Fruit fly (Drosophila melanogaster) Kc167 (cell line): ENCODE results near the gene Ugt37E1.

Experiments
- Myc ChIP-seq: fragments of >200 bp; optimal IDR thresholded peaks from 2 replicates; lab custom pipeline; 2017; ENCODE audit warnings: missing external identifiers
- Sin3A ChIP-seq: fragments of >200 bp; optimal IDR thresholded peaks from 2 replicates; lab custom pipeline; 2018; ENCODE audit warnings: missing external identifiers
- h ChIP-seq: fragments of >200 bp; optimal IDR thresholded peaks from 3 replicates; lab custom pipeline; 2018; ENCODE audit warnings: missing external identifiers
- insv ChIP-seq: fragments of >200 bp; optimal IDR thresholded peaks from 3 replicates; lab custom pipeline; 2018; ENCODE audit warnings: missing external identifiers
- psq ChIP-seq: fragments of >200 bp; optimal IDR thresholded peaks from 2 replicates; lab custom pipeline; 2017; ENCODE audit warnings: missing external identifiers
- ttk ChIP-seq: sonication (Bioruptor generic); optimal IDR thresholded peaks from 2 replicates; lab custom pipeline; 2017; ENCODE audit warnings: missing external identifiers

The Ugt37E1 gene

DNA sequence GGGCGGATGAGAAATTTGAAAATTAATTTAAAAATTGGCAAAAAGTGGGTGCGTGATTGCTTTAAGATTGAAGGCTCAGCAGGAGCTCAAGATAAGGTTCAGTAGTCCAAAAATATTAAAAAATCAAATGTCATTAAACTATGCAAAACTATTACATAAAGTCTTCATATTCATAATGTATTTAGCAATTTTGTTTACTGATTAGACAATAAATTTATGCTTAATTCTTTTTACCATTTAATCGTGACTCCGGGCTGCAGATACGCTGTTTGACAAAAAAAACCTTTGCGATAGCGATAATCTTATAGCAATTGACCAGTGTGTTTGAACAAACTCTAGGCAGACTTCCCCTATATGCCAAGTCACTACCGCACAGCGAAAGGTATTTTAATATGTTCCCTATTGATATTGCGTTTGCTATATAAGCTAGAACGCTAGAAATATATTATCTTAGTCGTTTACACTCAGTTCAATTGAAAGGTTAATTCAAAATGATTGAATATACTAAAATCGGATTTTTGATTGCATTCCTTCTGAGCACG is at the start of gene Ugt37E1:
TSS of gene Ugt37E1 (plus strand) at position 492 of the 542 bp plus-strand sequence.
- TF ChIP-seq Myc (lab: Kevin White, UChicago) (no peak), ttk (lab: Kevin White, UChicago) (no peak)

DNA sequence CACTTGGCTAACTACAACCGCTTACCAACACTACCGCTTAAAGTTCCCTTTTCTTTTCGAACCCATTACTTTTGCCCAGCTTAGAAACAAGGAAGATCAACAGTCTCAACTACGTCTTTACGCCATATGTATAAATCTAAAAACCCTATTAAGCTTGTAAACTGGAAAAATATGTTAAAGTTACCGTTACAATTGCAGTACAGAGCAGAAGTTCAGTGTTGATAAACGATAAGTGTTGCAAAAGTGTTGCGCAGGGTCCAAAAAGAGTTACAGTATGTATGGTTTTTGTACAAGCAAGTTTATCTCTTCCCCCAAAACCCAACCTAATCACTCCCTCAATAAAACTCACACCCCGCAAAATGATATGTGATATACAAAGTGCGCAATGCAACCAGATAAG is 49.2 kb upstream of the Ugt37E1 start:
- no peak for TF ChIP-seq Sin3A (lab: Kevin White, UChicago)
- no peak for TF ChIP-seq psq (lab: Kevin White, UChicago)
- TF ChIP-seq insv (lab: Kevin White, UChicago) = no peak
- no peak for TF ChIP-seq ttk (lab: Kevin White, UChicago)
- no peak for TF ChIP-seq h (lab: Kevin White, UChicago)
- no peak for TF ChIP-seq Myc (lab: Kevin White, UChicago)

- no peak for TF ChIP-seq ttk (lab: Kevin White, UChicago)
- TF ChIP-seq insv (lab: Kevin White, UChicago) = no peak
- no peak for TF ChIP-seq h (lab: Kevin White, UChicago)
- TF ChIP-seq Sin3A (lab: Kevin White, UChicago) = no peak
- TF ChIP-seq psq (lab: Kevin White, UChicago) = no peak
- TF ChIP-seq Myc (lab: Kevin White, UChicago) = no peak
Observed at dm6 chr2L:16752340-16752739, 44.1 kb upstream of the Ugt37E1 start.

dm6 chr2L:16754074-16754473 is 42.3 kb upstream of the Ugt37E1 start, which contains the start of gene yellow-b:
yellow-b (plus strand) TSS chr2L:16754336.
- TF ChIP-seq ttk (lab: Kevin White, UChicago) = no peak
- no peak for TF ChIP-seq psq (lab: Kevin White, UChicago)
- TF ChIP-seq Myc (lab: Kevin White, UChicago) = no peak
- no peak for TF ChIP-seq insv (lab: Kevin White, UChicago)
- no peak for TF ChIP-seq h (lab: Kevin White, UChicago)
- no peak for TF ChIP-seq Sin3A (lab: Kevin White, UChicago)

DNA sequence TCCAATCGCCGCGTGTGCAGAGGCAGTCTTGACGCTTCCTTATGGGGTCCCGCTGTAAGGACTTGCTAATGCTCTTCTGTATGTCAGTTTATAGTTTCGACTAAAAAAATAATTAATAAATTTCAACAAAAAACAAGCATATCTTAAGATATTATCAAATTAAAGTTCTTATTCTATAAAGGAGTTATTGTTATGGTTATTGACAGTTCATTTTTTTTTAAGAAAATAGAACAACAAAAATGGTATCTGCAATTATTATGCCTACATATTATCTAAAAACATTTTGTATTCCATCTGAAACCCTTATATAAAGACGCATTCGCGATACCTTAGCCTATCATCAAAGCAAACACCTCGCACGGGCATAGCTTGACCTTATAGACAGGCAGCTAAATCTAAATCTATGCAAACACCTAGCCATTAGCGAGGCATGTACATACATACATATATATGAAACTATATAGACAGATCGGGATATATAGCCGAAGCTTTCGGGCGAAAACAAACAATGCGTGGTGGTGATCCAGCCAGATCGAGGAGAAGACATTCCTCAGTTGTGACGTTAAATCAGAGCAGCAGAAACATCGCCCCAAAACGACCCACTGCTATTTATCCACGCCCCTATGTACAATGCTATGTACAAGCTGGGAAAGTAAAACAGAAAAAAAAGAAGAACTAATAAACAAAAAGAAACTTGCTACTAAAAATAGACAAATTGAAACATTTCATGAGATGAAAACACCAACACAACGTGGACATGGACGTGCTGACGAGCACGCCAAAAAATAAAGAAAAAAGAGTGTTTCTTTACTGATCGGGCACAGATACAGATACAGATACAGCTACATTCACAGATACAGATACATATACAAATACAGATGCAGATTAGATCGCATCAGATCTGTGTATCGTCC is 35.6 kb upstream of the Ugt37E1 start, which contains the start of gene ppk17:
TSS of gene ppk17 (minus strand) at position 51 of the 914 bp plus-strand sequence.
- TF ChIP-seq h (lab: Kevin White, UChicago) (no peak), ttk (lab: Kevin White, UChicago) (no peak), psq (lab: Kevin White, UChicago) (no peak), Sin3A (lab: Kevin White, UChicago) (no peak), insv (lab: Kevin White, UChicago) (no peak), Myc (lab: Kevin White, UChicago) (no peak)

DNA sequence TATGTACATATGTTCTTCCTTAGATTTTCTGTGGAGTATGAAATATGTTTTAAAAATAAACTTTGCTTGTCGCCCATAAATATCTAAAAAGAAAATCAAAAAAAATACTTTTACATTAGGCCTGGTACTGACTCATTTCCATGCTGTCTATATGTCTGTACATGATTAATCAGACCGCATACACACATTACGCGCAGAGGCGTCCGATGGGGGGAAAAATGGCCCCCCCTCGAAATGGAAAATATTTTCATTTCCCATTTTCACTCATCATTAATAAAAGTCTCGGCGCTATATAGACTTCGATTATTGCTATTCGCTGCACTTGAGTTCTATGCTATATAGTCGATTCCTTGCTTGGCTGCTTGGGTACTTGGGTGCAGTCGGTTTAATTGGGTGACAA is 34.5 kb upstream of the Ugt37E1 start:
- TF ChIP-seq Myc (lab: Kevin White, UChicago) = no peak
- TF ChIP-seq psq (lab: Kevin White, UChicago) = no peak
- TF ChIP-seq Sin3A (lab: Kevin White, UChicago) = no peak
- TF ChIP-seq ttk (lab: Kevin White, UChicago) = no peak

dm6 chr2L:16764480-16764879 is 31.9 kb upstream of the Ugt37E1 start:
- TF ChIP-seq ttk (lab: Kevin White, UChicago) = no peak
- TF ChIP-seq h (lab: Kevin White, UChicago) = no peak
- TF ChIP-seq insv (lab: Kevin White, UChicago) = no peak
- TF ChIP-seq Myc (lab: Kevin White, UChicago) = no peak
- no peak for TF ChIP-seq Sin3A (lab: Kevin White, UChicago)
- TF ChIP-seq psq (lab: Kevin White, UChicago) = no peak

DNA sequence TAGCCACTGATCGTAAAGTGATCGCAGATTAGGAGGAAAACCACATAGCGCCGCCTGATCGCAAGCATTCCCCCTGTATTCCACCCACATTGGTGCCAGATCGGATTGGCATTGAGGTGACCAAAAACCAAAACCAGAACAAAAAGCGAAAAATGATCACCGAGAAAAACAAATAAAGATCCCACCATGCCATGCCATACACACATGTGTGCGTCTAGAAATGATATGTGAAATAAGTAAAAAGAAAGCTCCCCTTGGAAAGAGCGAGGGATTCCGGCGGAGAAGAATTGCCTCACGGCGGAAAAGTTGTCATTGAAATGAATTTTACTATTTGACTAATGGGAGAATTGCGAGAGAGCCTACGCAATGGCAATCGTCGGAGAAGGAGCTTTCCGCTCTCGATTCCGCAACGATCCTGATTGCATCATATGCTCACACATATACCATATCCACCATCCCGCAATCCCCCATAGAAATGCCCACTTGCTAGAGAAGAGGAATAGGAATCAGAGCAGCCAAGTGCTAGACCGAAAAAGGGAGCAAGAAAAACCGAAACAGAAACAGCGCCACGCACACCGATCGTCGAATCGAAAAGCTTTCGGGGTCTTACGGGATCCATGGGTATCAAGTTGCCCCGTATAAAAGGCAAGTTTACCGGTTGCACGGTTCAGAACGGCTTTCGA is 30.2 kb upstream of the Ugt37E1 start, which contains the start of gene Mhc:
TSS of gene Mhc (plus strand) at position 497 of the 683 bp plus-strand sequence.
- TF ChIP-seq Sin3A (lab: Kevin White, UChicago) (no peak), ttk (lab: Kevin White, UChicago) (no peak), h (lab: Kevin White, UChicago) (no peak), insv (lab: Kevin White, UChicago) (no peak), psq (lab: Kevin White, UChicago) (no peak), Myc (lab: Kevin White, UChicago) (no peak)

dm6 chr2L:16787548-16787947 is 8.8 kb upstream of the Ugt37E1 start:
- TF ChIP-seq Myc (lab: Kevin White, UChicago) = no peak
- no peak for TF ChIP-seq insv (lab: Kevin White, UChicago)
- TF ChIP-seq h (lab: Kevin White, UChicago) = no peak
- TF ChIP-seq ttk (lab: Kevin White, UChicago) = no peak
- no peak for TF ChIP-seq psq (lab: Kevin White, UChicago)
- no peak for TF ChIP-seq Sin3A (lab: Kevin White, UChicago)

DNA sequence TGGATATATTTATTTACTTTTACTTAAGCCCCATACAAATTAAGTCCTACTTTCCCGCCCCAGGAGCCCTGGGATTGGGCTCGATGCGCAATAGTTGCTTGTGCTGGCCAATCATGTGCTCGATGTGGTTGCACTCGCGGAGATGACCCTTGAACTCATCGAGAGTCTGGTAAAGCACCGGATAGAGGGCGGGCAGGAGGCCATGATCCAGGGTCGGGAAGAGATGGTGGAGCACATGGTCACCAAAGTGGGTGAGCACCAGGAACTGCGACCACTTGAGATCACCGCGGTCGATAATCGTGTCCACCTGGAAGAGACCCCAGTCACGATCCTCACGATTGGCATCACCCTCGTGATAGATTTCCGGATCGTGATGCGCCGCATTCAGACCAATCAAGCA is 7.5 kb upstream of the Ugt37E1 start:
- no peak for TF ChIP-seq psq (lab: Kevin White, UChicago)
- TF ChIP-seq ttk (lab: Kevin White, UChicago) = no peak
- TF ChIP-seq Sin3A (lab: Kevin White, UChicago) = no peak
- no peak for TF ChIP-seq insv (lab: Kevin White, UChicago)
- no peak for TF ChIP-seq Myc (lab: Kevin White, UChicago)
- no peak for TF ChIP-seq h (lab: Kevin White, UChicago)

DNA sequence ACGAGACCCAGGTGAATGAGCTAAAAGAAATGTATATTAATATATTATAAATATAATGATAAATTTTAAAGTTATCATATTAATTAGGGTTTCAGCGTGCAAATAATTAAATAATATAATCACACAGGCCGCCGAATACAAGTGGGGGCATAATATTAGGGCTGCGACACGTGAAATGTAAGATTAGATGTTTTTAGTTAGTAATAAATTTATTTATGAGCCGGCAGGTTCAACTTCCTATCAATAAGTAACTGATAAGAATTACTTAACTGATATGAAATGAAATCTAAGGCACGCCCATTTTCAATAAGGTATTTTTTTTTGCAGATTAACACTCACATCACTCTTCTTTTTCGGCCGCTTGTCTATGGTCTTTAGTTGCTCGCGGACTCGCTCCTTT is 6.5 kb upstream of the Ugt37E1 start:
- TF ChIP-seq h (lab: Kevin White, UChicago) = no peak
- no peak for TF ChIP-seq Sin3A (lab: Kevin White, UChicago)
- TF ChIP-seq insv (lab: Kevin White, UChicago) = no peak
- no peak for TF ChIP-seq Myc (lab: Kevin White, UChicago)
- no peak for TF ChIP-seq ttk (lab: Kevin White, UChicago)
- TF ChIP-seq psq (lab: Kevin White, UChicago) = no peak
